Worm (Caenorhabditis elegans) whole organism, L2 larva: ENCODE measurements around the gene F46B6.10.

Experiments
- R02D3.7 ChIP-seq: fragments of 150-350 bp; optimal IDR thresholded peaks from 2 replicates; lab custom pipeline; 2014; ENCODE audit warnings: missing biosample characterization, missing genetic modification characterization
- alr-1 ChIP-seq: fragments of 150-350 bp; optimal IDR thresholded peaks from 2 replicates; lab custom pipeline; 2014; ENCODE audit warnings: missing biosample characterization, missing genetic modification characterization
- aly-2 ChIP-seq: fragments of 150-350 bp; optimal IDR thresholded peaks from 2 replicates; lab custom pipeline; 2014; ENCODE audit warnings: missing biosample characterization, missing genetic modification characterization
- blmp-1 ChIP-seq: sonication (generic microtip); optimal IDR thresholded peaks from 2 replicates; lab custom pipeline; 2017; ENCODE audit warnings: missing genetic modification characterization, mild to moderate bottlenecking, missing compliant biosample characterization, antibody characterized with exemption, moderate library complexity; ENCODE audit not compliant: insufficient read depth
- egl-27 ChIP-seq: sonication (generic microtip); optimal IDR thresholded peaks from 3 replicates; lab custom pipeline; 2017; ENCODE audit warnings: missing biosample characterization, missing genetic modification reagents, missing genetic modification characterization
- nhr-11 ChIP-seq: fragments of 150-350 bp; optimal IDR thresholded peaks from 2 replicates; lab custom pipeline; 2014; ENCODE audit warnings: missing biosample characterization, missing genetic modification characterization
- nhr-12 ChIP-seq: fragments of 150-350 bp; optimal IDR thresholded peaks from 2 replicates; lab custom pipeline; 2014; ENCODE audit warnings: missing biosample characterization, missing genetic modification characterization
- nhr-237 ChIP-seq: fragments of 150-350 bp; optimal IDR thresholded peaks from 2 replicates; lab custom pipeline; 2014; ENCODE audit warnings: missing biosample characterization, missing genetic modification characterization
- unc-55 ChIP-seq: fragments of 150-350 bp; sonication (generic microtip); optimal IDR thresholded peaks from 3 replicates; lab custom pipeline; 2014; ENCODE audit warnings: missing biosample characterization, missing genetic modification reagents, missing genetic modification characterization
- ztf-4 ChIP-seq: fragments of 150-350 bp; optimal IDR thresholded peaks from 2 replicates; lab custom pipeline; 2014; ENCODE audit warnings: missing biosample characterization, missing genetic modification characterization

DNA sequence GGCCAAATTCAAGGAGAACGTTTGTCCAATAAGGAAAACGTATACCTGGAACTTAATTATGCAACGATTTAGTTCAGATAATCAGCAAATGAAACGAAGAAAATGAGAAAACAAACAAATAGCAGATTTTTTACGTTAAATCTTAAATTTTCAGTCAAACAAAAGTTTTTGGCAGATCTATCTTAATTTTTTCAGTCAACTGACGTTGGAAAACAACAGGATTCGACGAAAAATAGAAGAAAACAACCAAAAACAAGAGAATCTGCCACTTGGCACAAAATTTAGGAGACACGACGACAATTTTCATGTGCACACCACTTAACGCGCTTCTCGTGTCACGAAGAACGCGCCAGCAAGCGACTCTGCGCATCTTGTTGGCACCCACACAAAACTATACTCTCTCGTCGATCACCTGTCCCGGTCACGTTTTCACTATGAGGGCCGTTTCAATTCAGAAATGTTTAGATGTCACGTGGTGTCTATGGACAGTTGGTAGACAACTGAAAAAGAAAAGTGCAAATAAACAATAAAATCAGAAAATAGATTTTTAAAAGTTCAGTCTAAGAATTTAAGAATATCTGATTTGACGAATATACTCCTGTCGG, 12.1 kb downstream of the F46B6.10 start, which contains the start of gene ztf-7:
- TF ChIP-seq nhr-237, result peak; percentile 38
- TF ChIP-seq aly-2 (tag; lab: Kevin White, UChicago), result no peak
- peak; percentile 84 for TF ChIP-seq blmp-1 (tag; lab: Kevin White, UChicago)
- peak; percentile 91 for TF ChIP-seq ztf-4 (tag; lab: Kevin White, UChicago)
- no peak for TF ChIP-seq alr-1
- no peak for TF ChIP-seq nhr-12
- TF ChIP-seq egl-27, result peak; percentile 82
- TF ChIP-seq unc-55 (GFP tag; lab: Kevin White, UChicago), result peak; percentile 83
- TF ChIP-seq nhr-11, result no peak
- TF ChIP-seq R02D3.7, result peak; percentile 32
